Worm (Caenorhabditis elegans): Measurements from ENCODE around the gene pqn-42.

The pqn-42 gene

ce11 chrII:2403984-2404383 is 54.8 kb downstream of the pqn-42 start, which contains the start of gene F16G10.1:
TSS of gene F16G10.1 (plus strand) at chrII:2404284.
- TF ChIP-seq zag-1 (tag; optimal IDR thresholded peaks at IDR 0.05) (no peak), nhr-6 (tag; optimal IDR thresholded peaks at IDR 0.05) (no peak), mbf-1 (tag; optimal IDR thresholded peaks at IDR 0.05) (no peak), unc-39 (tag; optimal IDR thresholded peaks at IDR 0.05) (no peak), ZK546.5 (tag; optimal IDR thresholded peaks at IDR 0.05) (no peak), nhr-237 (tag; optimal IDR thresholded peaks at IDR 0.05) (no peak), snpc-4 (tag; optimal IDR thresholded peaks at IDR 0.05) (no peak), elt-3 (tag; optimal IDR thresholded peaks at IDR 0.05) (no peak), egl-27 (tag; optimal IDR thresholded peaks at IDR 0.05) (no peak)

Measured in whole organism, L2 larva.